Worm (Caenorhabditis elegans) whole organism, young adult: Measurements from ENCODE around the gene trxr-2.

ENCODE experiments used
- F39B2.1 ChIP-seq: fragments of 200-800 bp; sonication (Bioruptor generic); IDR thresholded peaks from 2 replicates; pipeline ENCODE4 v1.3.6; 2022; ENCODE audit warnings: missing genetic modification reagents, missing genetic modification characterization, missing compliant biosample characterization
- F55B11.4 ChIP-seq: sonication (generic microtip); optimal IDR thresholded peaks from 2 replicates; lab custom pipeline; 2016; ENCODE audit warnings: missing compliant biosample characterization, missing genetic modification characterization, borderline replicate concordance; ENCODE audit not compliant: insufficient read depth
- F57A8.1 ChIP-seq: fragments of 200-800 bp; sonication (Bioruptor generic); optimal IDR thresholded peaks from 2 replicates; lab custom pipeline; 2018; ENCODE audit warnings: mild to moderate bottlenecking, missing genetic modification characterization, moderate library complexity, missing compliant biosample characterization
- ama-1 ChIP-seq, 3 experiments: fragments of 150-350 bp in 1 of 3; sonication (generic microtip) in 2 of 3; optimal IDR thresholded peaks; 2 replicates each; lab custom pipeline; 2014 to 2018; ENCODE audit warnings: missing biosample characterization in 2 of 3, missing genetic modification characterization in 2 of 3, missing genetic modification reagents in 2 of 3
- ccch-3 ChIP-seq: fragments of 200-800 bp; sonication (Bioruptor generic); optimal IDR thresholded peaks from 2 replicates; lab custom pipeline; 2018; ENCODE audit warnings: mild to moderate bottlenecking, missing genetic modification characterization, missing compliant biosample characterization
- ceh-58 ChIP-seq: fragments of 200-800 bp; sonication (Bioruptor generic); IDR thresholded peaks from 2 replicates; pipeline ENCODE4 v1.3.6; 2022; ENCODE audit warnings: missing genetic modification characterization, missing compliant biosample characterization
- dpl-1 ChIP-seq: fragments of 150-350 bp; optimal IDR thresholded peaks from 2 replicates; lab custom pipeline; 2014; ENCODE audit warnings: missing biosample characterization, missing genetic modification reagents, missing genetic modification characterization
- fkh-3 ChIP-seq: sonication (generic microtip); optimal IDR thresholded peaks from 2 replicates; lab custom pipeline; 2016; ENCODE audit warnings: mild to moderate bottlenecking, missing genetic modification characterization, missing compliant biosample characterization
- gei-17 ChIP-seq: fragments of 200-800 bp; sonication (Bioruptor generic); optimal IDR thresholded peaks from 2 replicates; lab custom pipeline; 2018; ENCODE audit warnings: mild to moderate bottlenecking, missing genetic modification characterization, missing compliant biosample characterization
- nfya-1 ChIP-seq: sonication (generic microtip); optimal IDR thresholded peaks from 2 replicates; lab custom pipeline; 2017; ENCODE audit warnings: antibody characterized with exemption, missing compliant biosample characterization, missing genetic modification characterization, borderline replicate concordance; ENCODE audit not compliant: insufficient read depth
- nhr-120 ChIP-seq: fragments of 200-800 bp; sonication (Bioruptor generic); IDR thresholded peaks from 2 replicates; pipeline ENCODE4 v1.3.6; 2022; ENCODE audit warnings: missing genetic modification characterization, missing compliant biosample characterization
- pha-4 ChIP-seq: fragments of 150-350 bp; sonication (generic microtip); optimal IDR thresholded peaks from 2 replicates; lab custom pipeline; 2014; ENCODE audit warnings: missing biosample characterization, missing genetic modification reagents, missing genetic modification characterization
- snpc-4 ChIP-seq, 5 experiments: fragments of 150-350 bp in 1 of 5; sonication (generic microtip) in 4 of 5; optimal IDR thresholded peaks; 2 replicates each; lab custom pipeline; 2014 to 2018; ENCODE audit warnings: missing genetic modification characterization in 5 of 5, missing biosample characterization in 3 of 5, antibody characterized with exemption in 2 of 5, mild to moderate bottlenecking in 2 of 5, missing compliant biosample characterization in 2 of 5, missing genotype in 2 of 5, moderate library complexity in 2 of 5, missing genetic modification reagents in 1 of 5

ce11 chrIII:8877002-8877401 lies 36.6 kb upstream of the trxr-2 start, which contains the start of gene K01F9.2:
- TF ChIP-seq F55B11.4 (no peak), dpl-1 (no peak), F39B2.1 (GFP tag; lab: Robert Waterston, UW) (no peak), ceh-58 (GFP tag; lab: Robert Waterston, UW) (no peak), pha-4 (no peak), ama-1 (optimal IDR thresholded peaks at IDR 0.05; lab: Kevin White, UChicago) (no peak), ama-1 (GFP tag; optimal IDR thresholded peaks at IDR 0.05; lab: Kevin White, UChicago) (no peak), ccch-3 (no peak), fkh-3 (tag; lab: Kevin White, UChicago) (no peak), gei-17 (GFP tag; lab: Kevin White, UChicago) (no peak), F57A8.1 (no peak), snpc-4 (GFP tag; optimal IDR thresholded peaks at IDR 0.05; lab: Kevin White, UChicago) (no peak), snpc-4 (tag; optimal IDR thresholded peaks at IDR 0.05; lab: Kevin White, UChicago) (no peak), nfya-1 (tag; lab: Kevin White, UChicago) (no peak), nhr-120 (GFP tag; lab: Robert Waterston, UW) (no peak)
